Fruit fly (Drosophila melanogaster) whole organism, prepupa: Measurements from ENCODE around the gene Hydr2.
A peak's percentile ranks its signal among the peaks of the same experiment; 100 is the strongest.

Source experiments
- Blimp-1 ChIP-seq: fragments of 200-800 bp; sonication (Bioruptor generic); optimal IDR thresholded peaks from 3 replicates; lab custom pipeline; 2017; ENCODE audit warnings: missing biosample characterization, missing genetic modification characterization, mild to moderate bottlenecking, moderate library complexity, missing genetic modification reagents
- CG10669 ChIP-seq: fragments of 200-800 bp; sonication (Bioruptor generic); optimal IDR thresholded peaks from 3 replicates; lab custom pipeline; 2018; ENCODE audit warnings: missing biosample characterization, mild to moderate bottlenecking, missing genetic modification characterization, moderate library complexity
- CG11762 ChIP-seq: fragments of 200-800 bp; sonication (Bioruptor generic); optimal IDR thresholded peaks from 3 replicates; lab custom pipeline; 2016; ENCODE audit warnings: missing biosample characterization, missing genetic modification characterization; ENCODE audit not compliant: insufficient read depth
- CG15336 ChIP-seq: fragments of 200-800 bp; sonication (Bioruptor generic); IDR thresholded peaks from 2 replicates; pipeline ENCODE4 v1.3.6; 2022; ENCODE audit warnings: missing biosample characterization, missing genetic modification characterization
- CG1621 ChIP-seq: fragments of 200-800 bp; sonication (Bioruptor generic); optimal IDR thresholded peaks from 3 replicates; lab custom pipeline; 2018; ENCODE audit warnings: missing biosample characterization, mild to moderate bottlenecking, missing genetic modification characterization
- CG16779 ChIP-seq: fragments of 200-800 bp; sonication (Bioruptor generic); optimal IDR thresholded peaks from 3 replicates; lab custom pipeline; 2017; ENCODE audit warnings: missing biosample characterization, mild to moderate bottlenecking, missing genetic modification characterization
- CG3032 ChIP-seq: fragments of 200-800 bp; optimal IDR thresholded peaks from 2 replicates; lab custom pipeline; 2019; ENCODE audit warnings: missing biosample characterization, mild to moderate bottlenecking, missing genetic modification characterization, moderate library complexity
- CG31627 ChIP-seq: fragments of 200-800 bp; sonication (Bioruptor generic); optimal IDR thresholded peaks from 3 replicates; lab custom pipeline; 2016; ENCODE audit warnings: missing biosample characterization, missing genetic modification characterization
- CG32006 ChIP-seq: fragments of 200-800 bp; sonication (Bioruptor generic); optimal IDR thresholded peaks from 3 replicates; lab custom pipeline; 2017; ENCODE audit warnings: missing biosample characterization, mild to moderate bottlenecking, missing genetic modification characterization
- CG34406 ChIP-seq: fragments of 200-800 bp; sonication (Bioruptor generic); optimal IDR thresholded peaks from 3 replicates; lab custom pipeline; 2016; ENCODE audit warnings: missing biosample characterization, missing genetic modification characterization
- CG6163 ChIP-seq: fragments of 200-800 bp; sonication (Bioruptor generic); IDR thresholded peaks from 3 replicates; pipeline ENCODE4 v1.3.6; 2022; ENCODE audit warnings: missing biosample characterization, missing genetic modification characterization
- CG6276 ChIP-seq: fragments of 200-800 bp; sonication (Bioruptor generic); optimal IDR thresholded peaks from 2 replicates; lab custom pipeline; 2017; ENCODE audit warnings: missing biosample characterization, mild to moderate bottlenecking, missing genetic modification characterization
- CG6792 ChIP-seq: fragments of 200-800 bp; sonication (Bioruptor generic); optimal IDR thresholded peaks from 3 replicates; lab custom pipeline; 2016; ENCODE audit warnings: missing biosample characterization, missing genetic modification characterization
- CG6808 ChIP-seq: fragments of 200-800 bp; sonication (Bioruptor generic); optimal IDR thresholded peaks from 3 replicates; lab custom pipeline; 2017; ENCODE audit warnings: missing biosample characterization, missing genetic modification characterization, mild to moderate bottlenecking, moderate library complexity, missing genetic modification reagents
- CG7368 ChIP-seq: fragments of 200-800 bp; sonication (Bioruptor generic); optimal IDR thresholded peaks from 3 replicates; lab custom pipeline; 2016; ENCODE audit warnings: missing biosample characterization, missing genetic modification characterization
- CG8119 ChIP-seq: fragments of 200-800 bp; sonication (Bioruptor generic); IDR thresholded peaks from 3 replicates; pipeline ENCODE4 v1.3.6; 2022; ENCODE audit warnings: missing biosample characterization, missing genetic modification characterization
- CG8319 ChIP-seq: fragments of 200-800 bp; sonication (Bioruptor generic); optimal IDR thresholded peaks from 3 replicates; lab custom pipeline; 2016; ENCODE audit warnings: missing biosample characterization, missing genetic modification characterization
- Eip78C ChIP-seq: fragments of 200-800 bp; sonication (Bioruptor generic); peaks from one replicate; lab custom pipeline; 2016; ENCODE audit warnings: missing biosample characterization, missing genetic modification characterization
- Eip93F ChIP-seq: fragments of 200-800 bp; sonication (Bioruptor generic); optimal IDR thresholded peaks from 2 replicates; lab custom pipeline; 2016; ENCODE audit warnings: missing biosample characterization, mild to moderate bottlenecking, missing genetic modification characterization
- Ets21C ChIP-seq: fragments of 200-800 bp; sonication (Bioruptor generic); optimal IDR thresholded peaks from 3 replicates; lab custom pipeline; 2016; ENCODE audit warnings: missing biosample characterization, missing genetic modification characterization
- Ets96B ChIP-seq: fragments of 200-800 bp; optimal IDR thresholded peaks from 2 replicates; lab custom pipeline; 2019; ENCODE audit warnings: missing biosample characterization, mild to moderate bottlenecking, missing genetic modification characterization, moderate library complexity
- Gug ChIP-seq: fragments of 200-800 bp; sonication (Bioruptor generic); IDR thresholded peaks from 2 replicates; pipeline ENCODE4 v1.3.6; 2022; ENCODE audit warnings: missing biosample characterization, missing genetic modification characterization
- Hr39 ChIP-seq: fragments of 200-800 bp; sonication (Bioruptor generic); optimal IDR thresholded peaks from 2 replicates; lab custom pipeline; 2016; ENCODE audit warnings: missing biosample characterization, missing genetic modification characterization
- Hr4 ChIP-seq: fragments of 200-800 bp; sonication (Bioruptor generic); optimal IDR thresholded peaks from 3 replicates; lab custom pipeline; 2016; ENCODE audit warnings: missing biosample characterization, missing genetic modification characterization
- Lpt ChIP-seq: fragments of 200-800 bp; sonication (Bioruptor generic); optimal IDR thresholded peaks from 3 replicates; lab custom pipeline; 2016; ENCODE audit warnings: missing biosample characterization, missing genetic modification characterization
- OdsH ChIP-seq: fragments of 200-800 bp; sonication (Bioruptor generic); optimal IDR thresholded peaks from 3 replicates; lab custom pipeline; 2016; ENCODE audit warnings: missing biosample characterization, missing genetic modification characterization
- Smox ChIP-seq: fragments of 200-800 bp; sonication (Bioruptor generic); optimal IDR thresholded peaks from 3 replicates; lab custom pipeline; 2016; ENCODE audit warnings: missing biosample characterization, missing genetic modification characterization
- Sox102F ChIP-seq: fragments of 200-800 bp; sonication (Bioruptor generic); optimal IDR thresholded peaks from 2 replicates; lab custom pipeline; 2016; ENCODE audit warnings: missing biosample characterization, mild to moderate bottlenecking, missing genetic modification characterization
- Sox14 ChIP-seq: fragments of 200-800 bp; sonication (Bioruptor generic); optimal IDR thresholded peaks from 3 replicates; lab custom pipeline; 2016; ENCODE audit warnings: missing biosample characterization, missing genetic modification characterization
- Sox15 ChIP-seq: fragments of 200-800 bp; sonication (Bioruptor generic); optimal IDR thresholded peaks from 3 replicates; lab custom pipeline; 2016; ENCODE audit warnings: missing biosample characterization, missing genetic modification characterization
- achi ChIP-seq: fragments of 200-800 bp; sonication (Bioruptor generic); optimal IDR thresholded peaks from 3 replicates; lab custom pipeline; 2016; ENCODE audit warnings: missing biosample characterization, missing genetic modification characterization
- acj6 ChIP-seq: fragments of 200-800 bp; sonication (Bioruptor generic); optimal IDR thresholded peaks from 3 replicates; lab custom pipeline; 2016; ENCODE audit warnings: missing biosample characterization, missing genetic modification characterization
- dsx ChIP-seq: fragments of 200-800 bp; optimal IDR thresholded peaks from 3 replicates; lab custom pipeline; 2019; ENCODE audit warnings: missing biosample characterization, mild to moderate bottlenecking, missing genetic modification characterization, moderate library complexity; ENCODE audit not compliant: poor library complexity, severe bottlenecking
- eg ChIP-seq: fragments of 200-800 bp; sonication (Bioruptor generic); IDR thresholded peaks from 3 replicates; pipeline ENCODE4 v1.3.6; 2022; ENCODE audit warnings: missing biosample characterization, missing genetic modification characterization
- esn ChIP-seq: fragments of 200-800 bp; sonication (Bioruptor generic); optimal IDR thresholded peaks from 2 replicates; lab custom pipeline; 2016; ENCODE audit warnings: missing biosample characterization, mild to moderate bottlenecking, missing genetic modification characterization, moderate library complexity
- fd59A ChIP-seq: fragments of 200-800 bp; sonication (Bioruptor generic); optimal IDR thresholded peaks from 2 replicates; lab custom pipeline; 2017; ENCODE audit warnings: missing biosample characterization, mild to moderate bottlenecking, missing genetic modification characterization, missing genetic modification reagents
- fkh ChIP-seq: fragments of 200-800 bp; sonication (Bioruptor generic); optimal IDR thresholded peaks from 3 replicates; lab custom pipeline; 2017; ENCODE audit warnings: missing biosample characterization, mild to moderate bottlenecking, missing genetic modification characterization, moderate library complexity
- lz ChIP-seq: fragments of 200-800 bp; sonication (Bioruptor generic); optimal IDR thresholded peaks from 3 replicates; lab custom pipeline; 2016; ENCODE audit warnings: missing biosample characterization, missing genetic modification characterization
- pdm3 ChIP-seq: fragments of 200-800 bp; sonication (Bioruptor generic); optimal IDR thresholded peaks from 3 replicates; lab custom pipeline; 2016; ENCODE audit warnings: missing biosample characterization, missing genetic modification characterization
- salr ChIP-seq, 2 experiments: fragments of 200-800 bp; sonication (Bioruptor generic); optimal IDR thresholded peaks; 3 replicates each; lab custom pipeline; 2016 to 2018; ENCODE audit warnings: missing biosample characterization in 2 of 2, missing genetic modification characterization in 2 of 2, mild to moderate bottlenecking in 1 of 2
- spab ChIP-seq: fragments of 200-800 bp; sonication (Bioruptor generic); optimal IDR thresholded peaks from 2 replicates; lab custom pipeline; 2017; ENCODE audit warnings: missing biosample characterization, mild to moderate bottlenecking, missing genetic modification characterization, missing genetic modification reagents
- ss ChIP-seq, 2 experiments: fragments of 200-800 bp; sonication (Bioruptor generic); optimal IDR thresholded peaks; 2 replicates in 1 of 2; 3 replicates in 1 of 2; lab custom pipeline; 2017 to 2018; ENCODE audit warnings: mild to moderate bottlenecking in 2 of 2, missing biosample characterization in 2 of 2, missing genetic modification characterization in 2 of 2, moderate library complexity in 1 of 2
- vri ChIP-seq: fragments of 200-800 bp; sonication (Bioruptor generic); optimal IDR thresholded peaks from 3 replicates; lab custom pipeline; 2016; ENCODE audit warnings: missing biosample characterization, mild to moderate bottlenecking, missing genetic modification characterization

Gene Hydr2

dm6 chr2L:3173740-3174139, 10.3 kb downstream of the Hydr2 start, which contains the start of the genes CG31698 and CG15404:
CG31698 (minus strand) TSS chr2L:3173840.
CG15404 (plus strand) TSS chr2L:3173972.
- TF ChIP-seq Eip93F (GFP tag; lab: Kevin White, UChicago) (no peak), CG6792 (GFP tag; lab: Kevin White, UChicago) (no peak), OdsH (GFP tag; lab: Kevin White, UChicago) (no peak)

dm6 chr2L:3179654-3180053, 16.2 kb downstream of the Hydr2 start:
- TF ChIP-seq CG11762 (GFP tag; lab: Kevin White, UChicago) (no peak), esn (GFP tag; lab: Kevin White, UChicago) (no peak), CG15336 (GFP tag; lab: Robert Waterston, UW) (no peak), achi (no peak), spab (no peak), Ets21C (GFP tag; lab: Kevin White, UChicago) (no peak), Hr39 (no peak), vri (no peak), CG6276 (GFP tag; lab: Kevin White, UChicago) (no peak), salr (GFP tag; optimal IDR thresholded peaks at IDR 0.05; lab: Kevin White, UChicago) (no peak), CG7368 (no peak), OdsH (GFP tag; lab: Kevin White, UChicago) (no peak), ss (GFP tag; optimal IDR thresholded peaks at IDR 0.05; lab: Kevin White, UChicago) (no peak), Eip93F (GFP tag; lab: Kevin White, UChicago) (no peak), Sox102F (GFP tag; lab: Kevin White, UChicago) (no peak), CG8319 (GFP tag; lab: Kevin White, UChicago) (no peak), pdm3 (GFP tag; lab: Kevin White, UChicago) (no peak), Sox15 (no peak), CG32006 (GFP tag; lab: Kevin White, UChicago) (no peak)

- TF ChIP-seq CG7368 (no peak), ss (GFP tag; optimal IDR thresholded peaks at IDR 0.05; lab: Kevin White, UChicago) (no peak), Eip78C (GFP tag; lab: Kevin White, UChicago) (peak; percentile 16), Sox102F (GFP tag; lab: Kevin White, UChicago) (no peak)
These were observed 19.8 kb downstream of the Hydr2 start for dm6 chr2L:3183205-3183604.

dm6 chr2L:3188875-3189274, 25.4 kb downstream of the Hydr2 start:
- peak; percentile 37 for TF ChIP-seq CG32006 (GFP tag; lab: Kevin White, UChicago)
- TF ChIP-seq CG1621 (tag; lab: Kevin White, UChicago): peak; percentile 46
- TF ChIP-seq Sox14: peak; percentile 8
- TF ChIP-seq Blimp-1 (GFP tag; lab: Kevin White, UChicago): no peak
- peak; percentile 49 for TF ChIP-seq Ets96B (tag; lab: Kevin White, UChicago)
- TF ChIP-seq CG16779 (tag; lab: Kevin White, UChicago): no peak
- peak in 1 of 2 experiments; percentile 14 for TF ChIP-seq salr (GFP tag; optimal IDR thresholded peaks at IDR 0.05; lab: Kevin White, UChicago)
- peak; percentile 62; the same call in 2 of the 3 replicates for TF ChIP-seq eg (GFP tag; lab: Robert Waterston, UW)
- TF ChIP-seq CG8119: peak; percentile 41; the same call in 1 of the 3 replicates
- no peak for TF ChIP-seq CG6276 (GFP tag; lab: Kevin White, UChicago)
- peak; percentile 71 for TF ChIP-seq CG34406 (GFP tag; lab: Kevin White, UChicago)
- TF ChIP-seq CG8319 (GFP tag; lab: Kevin White, UChicago): no peak
- TF ChIP-seq CG6163 (GFP tag; lab: Robert Waterston, UW): peak; percentile 68; the same call in 2 of the 3 replicates
- peak; percentile 26 for TF ChIP-seq Hr4 (GFP tag; lab: Kevin White, UChicago)
- no peak for TF ChIP-seq Lpt (GFP tag; lab: Kevin White, UChicago)
- peak; percentile 15 for TF ChIP-seq pdm3 (GFP tag; lab: Kevin White, UChicago)
- TF ChIP-seq acj6 (GFP tag; lab: Kevin White, UChicago): peak; percentile 20
- TF ChIP-seq dsx: no peak
- no peak for TF ChIP-seq Smox
- peak; percentile 2 for TF ChIP-seq lz (GFP tag; lab: Kevin White, UChicago)
- peak; percentile 17 for TF ChIP-seq fd59A (GFP tag; lab: Kevin White, UChicago)
- TF ChIP-seq CG10669 (GFP tag; lab: Kevin White, UChicago): peak; percentile 48
- TF ChIP-seq CG6808 (GFP tag; lab: Kevin White, UChicago): peak; percentile 18
- peak; percentile 29 for TF ChIP-seq spab
- peak; percentile 19; the same call in 1 of the 2 replicates for TF ChIP-seq Gug
- no peak for TF ChIP-seq fkh (GFP tag; lab: Kevin White, UChicago)
- TF ChIP-seq CG6792 (GFP tag; lab: Kevin White, UChicago): peak; percentile 4
- TF ChIP-seq Eip78C (GFP tag; lab: Kevin White, UChicago): no peak
- no peak for TF ChIP-seq CG3032 (tag; lab: Kevin White, UChicago)
- peak; percentile 31 for TF ChIP-seq CG31627
- peak; percentile 21 for TF ChIP-seq achi
- TF ChIP-seq OdsH (GFP tag; lab: Kevin White, UChicago): peak; percentile 30
